Worm (Caenorhabditis elegans) whole organism, L4/young adult: ENCODE data around the gene hmg-4.
A peak's percentile ranks its signal among the peaks of the same experiment; 100 is the strongest.

Source experiments
- W03F9.2 ChIP-seq: fragments of 150-350 bp; optimal IDR thresholded peaks from 2 replicates; lab custom pipeline; 2014; ENCODE audit warnings: missing biosample characterization, missing genetic modification characterization
- dao-5 ChIP-seq: sonication (generic microtip); optimal IDR thresholded peaks from 2 replicates; lab custom pipeline; 2016; ENCODE audit warnings: missing genotype, missing genetic modification characterization, moderate library complexity, missing compliant biosample characterization
- him-1 ChIP-seq: sonication (generic microtip); optimal IDR thresholded peaks from 2 replicates; lab custom pipeline; 2016; ENCODE audit warnings: missing genotype, missing genetic modification reagents, missing genetic modification characterization, missing compliant biosample characterization

DNA sequence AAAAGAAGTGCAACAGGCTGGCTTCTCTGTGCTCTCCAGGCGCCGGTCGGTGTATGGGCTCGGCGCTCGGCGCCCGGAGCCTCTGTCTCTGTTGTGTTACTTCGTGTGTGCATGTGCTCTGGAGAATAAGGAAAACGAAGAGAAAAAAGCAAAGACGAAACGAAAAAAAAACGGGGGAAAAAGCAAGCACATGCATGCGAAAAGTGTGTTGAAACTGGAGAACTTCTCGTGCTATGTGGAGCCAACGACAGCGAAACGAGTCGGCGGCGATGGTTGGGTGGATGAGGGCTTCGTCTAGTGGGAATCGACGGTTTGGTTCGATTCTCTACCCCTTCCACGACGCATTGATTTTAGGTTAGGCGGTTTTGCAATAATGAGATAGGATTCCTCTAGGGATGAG is 6.0 kb upstream of the hmg-4 start:
- TF ChIP-seq W03F9.2 (tag; lab: Kevin White, UChicago) (no peak), him-1 (tag; lab: Kevin White, UChicago) (peak; percentile 88), dao-5 (tag; lab: Kevin White, UChicago) (no peak)
